Fruit fly (Drosophila melanogaster) whole organism, embryonic: ENCODE results near the gene CG15382.

Source experiments
- CG10147 ChIP-seq: fragments of 200-800 bp; sonication (Bioruptor generic); optimal IDR thresholded peaks from 2 replicates; lab custom pipeline; 2019; ENCODE audit warnings: missing biosample characterization, mild to moderate bottlenecking, missing genetic modification characterization, moderate library complexity
- CG10267 ChIP-seq: fragments of 200-800 bp; sonication (Bioruptor generic); optimal IDR thresholded peaks from 2 replicates; lab custom pipeline; 2018; ENCODE audit warnings: missing biosample characterization, mild to moderate bottlenecking, missing genetic modification characterization, moderate library complexity
- CG10321 ChIP-seq: fragments of 200-800 bp; sonication (Bioruptor generic); IDR thresholded peaks from 2 replicates; pipeline ENCODE4 v1.3.6; 2022; ENCODE audit warnings: missing biosample characterization, missing genetic modification characterization
- CG10431 ChIP-seq: fragments of 200-800 bp; sonication (Bioruptor generic); optimal IDR thresholded peaks from 3 replicates; lab custom pipeline; 2018; ENCODE audit warnings: missing biosample characterization, mild to moderate bottlenecking, missing genetic modification characterization
- CG10979 ChIP-seq: fragments of 200-800 bp; sonication (Bioruptor generic); optimal IDR thresholded peaks from 2 replicates; lab custom pipeline; 2018; ENCODE audit warnings: missing biosample characterization, mild to moderate bottlenecking, missing genetic modification characterization, moderate library complexity
- CG12219 ChIP-seq: fragments of 200-800 bp; sonication (Bioruptor generic); optimal IDR thresholded peaks from 3 replicates; lab custom pipeline; 2018; ENCODE audit warnings: missing biosample characterization, mild to moderate bottlenecking, missing genetic modification characterization
- CG17385 ChIP-seq: fragments of 200-800 bp; sonication (Bioruptor generic); optimal IDR thresholded peaks from 3 replicates; lab custom pipeline; 2018; ENCODE audit warnings: missing biosample characterization, mild to moderate bottlenecking, missing genetic modification characterization
- CG17568 ChIP-seq: fragments of 200-800 bp; sonication (Bioruptor generic); optimal IDR thresholded peaks from 2 replicates; lab custom pipeline; 2018; ENCODE audit warnings: missing biosample characterization, mild to moderate bottlenecking, missing genetic modification characterization, moderate library complexity
- CG1832 ChIP-seq: fragments of 200-800 bp; sonication (Bioruptor generic); optimal IDR thresholded peaks from 2 replicates; lab custom pipeline; 2017; ENCODE audit warnings: missing biosample characterization, mild to moderate bottlenecking, missing genetic modification characterization, inconsistent platforms
- CG2116 ChIP-seq: fragments of 200-800 bp; sonication (Bioruptor generic); optimal IDR thresholded peaks from 3 replicates; lab custom pipeline; 2018; ENCODE audit warnings: missing biosample characterization, mild to moderate bottlenecking, missing genetic modification characterization
- CG31365 ChIP-seq: fragments of 200-800 bp; sonication (Bioruptor generic); optimal IDR thresholded peaks from 2 replicates; lab custom pipeline; 2018; ENCODE audit warnings: missing biosample characterization, mild to moderate bottlenecking, missing genetic modification characterization
- CG32767 ChIP-seq: fragments of 200-800 bp; sonication (Bioruptor generic); IDR thresholded peaks from 2 replicates; pipeline ENCODE4 v1.3.6; 2022; ENCODE audit warnings: missing biosample characterization, missing genetic modification characterization
- CG3407 ChIP-seq: fragments of 200-800 bp; sonication (Bioruptor generic); optimal IDR thresholded peaks from 2 replicates; lab custom pipeline; 2018; ENCODE audit warnings: missing biosample characterization, mild to moderate bottlenecking, missing genetic modification characterization
- CG3847 ChIP-seq: fragments of 200-800 bp; sonication (Bioruptor generic); IDR thresholded peaks from 2 replicates; pipeline ENCODE4 v1.3.6; 2022; ENCODE audit warnings: missing biosample characterization, missing genetic modification characterization
- CG4424 ChIP-seq: fragments of 200-800 bp; sonication (Bioruptor generic); optimal IDR thresholded peaks from 3 replicates; lab custom pipeline; 2016; ENCODE audit warnings: missing biosample characterization, missing genetic modification characterization
- CG5953 ChIP-seq: fragments of 200-800 bp; sonication (Bioruptor generic); IDR thresholded peaks from 2 replicates; pipeline ENCODE4 v1.3.6; 2022; ENCODE audit warnings: missing biosample characterization, missing genetic modification characterization
- CoRest ChIP-seq: fragments of 200-800 bp; sonication (Bioruptor generic); optimal IDR thresholded peaks from 3 replicates; lab custom pipeline; 2018; ENCODE audit warnings: missing biosample characterization, mild to moderate bottlenecking, missing genetic modification characterization, moderate library complexity
- ERR ChIP-seq: fragments of 200-800 bp; sonication (Bioruptor generic); optimal IDR thresholded peaks from 2 replicates; lab custom pipeline; 2016; ENCODE audit warnings: missing biosample characterization, missing genetic modification characterization
- Gsc ChIP-seq: fragments of 200-800 bp; sonication (Bioruptor generic); IDR thresholded peaks from 2 replicates; pipeline ENCODE4 v1.3.6; 2022; ENCODE audit warnings: missing biosample characterization, missing genetic modification characterization
- Gug ChIP-seq: fragments of 200-800 bp; sonication (Bioruptor generic); IDR thresholded peaks from 4 replicates; pipeline ENCODE4 v1.3.6; 2022; ENCODE audit warnings: missing biosample characterization, missing genetic modification characterization
- HLH4C ChIP-seq: fragments of 200-800 bp; sonication (Bioruptor generic); IDR thresholded peaks from 3 replicates; pipeline ENCODE4 v1.3.6; 2022; ENCODE audit warnings: missing biosample characterization, missing genetic modification characterization; ENCODE audit not compliant: partially characterized antibody
- MBD-R2 ChIP-seq: fragments of 200-800 bp; sonication (Bioruptor generic); IDR thresholded peaks from 2 replicates; pipeline ENCODE4 v1.3.6; 2022; ENCODE audit warnings: missing biosample characterization, missing genetic modification characterization
- MTF-1 ChIP-seq: fragments of 200-800 bp; sonication (Bioruptor generic); optimal IDR thresholded peaks from 2 replicates; lab custom pipeline; 2018; ENCODE audit warnings: missing biosample characterization, mild to moderate bottlenecking, missing genetic modification characterization, borderline replicate concordance
- NK7.1 ChIP-seq: fragments of 200-800 bp; sonication (Bioruptor generic); optimal IDR thresholded peaks from 3 replicates; lab custom pipeline; 2016; ENCODE audit warnings: missing biosample characterization, missing genetic modification characterization
- Opbp ChIP-seq: fragments of 200-800 bp; sonication (Bioruptor generic); IDR thresholded peaks from 3 replicates; pipeline ENCODE4 v1.3.6; 2022; ENCODE audit warnings: missing biosample characterization, missing genetic modification characterization; ENCODE audit not compliant: partially characterized antibody
- Sin3A ChIP-seq: fragments of >200 bp; optimal IDR thresholded peaks from 2 replicates; lab custom pipeline; 2018
- TFAM ChIP-seq: fragments of 200-800 bp; sonication (Bioruptor generic); optimal IDR thresholded peaks from 2 replicates; lab custom pipeline; 2017; ENCODE audit warnings: missing biosample characterization, missing genetic modification characterization, inconsistent platforms
- Vsx1 ChIP-seq: fragments of 200-800 bp; sonication (Bioruptor generic); optimal IDR thresholded peaks from 2 replicates; lab custom pipeline; 2017; ENCODE audit warnings: missing biosample characterization, mild to moderate bottlenecking, missing genetic modification characterization, missing genetic modification reagents
- ase ChIP-seq: fragments of 200-800 bp; sonication (Bioruptor generic); IDR thresholded peaks from 3 replicates; pipeline ENCODE4 v1.3.6; 2022; ENCODE audit warnings: missing biosample characterization, missing genetic modification characterization
- bbx ChIP-seq: fragments of 200-800 bp; sonication (Bioruptor generic); IDR thresholded peaks from 2 replicates; pipeline ENCODE4 v1.3.6; 2022; ENCODE audit warnings: missing biosample characterization, missing genetic modification characterization; ENCODE audit not compliant: partially characterized antibody
- cas ChIP-seq: fragments of 200-800 bp; sonication (Bioruptor generic); IDR thresholded peaks from 2 replicates; pipeline ENCODE4 v1.3.6; 2022; ENCODE audit warnings: missing biosample characterization, missing genetic modification characterization
- eve ChIP-seq, 2 experiments: fragments of >200 bp; optimal IDR thresholded peaks; 2 replicates each; lab custom pipeline; 2017; ENCODE audit warnings: missing biosample characterization in 2 of 2, missing genetic modification characterization in 2 of 2
- gsb-n ChIP-seq: fragments of 200-800 bp; sonication (Bioruptor generic); optimal IDR thresholded peaks from 3 replicates; lab custom pipeline; 2018; ENCODE audit warnings: missing biosample characterization, mild to moderate bottlenecking, missing genetic modification characterization
- ham ChIP-seq: fragments of 200-800 bp; sonication (Bioruptor generic); IDR thresholded peaks from 2 replicates; pipeline ENCODE4 v1.3.6; 2022; ENCODE audit warnings: missing biosample characterization, missing genetic modification characterization
- hbn ChIP-seq: fragments of 200-800 bp; sonication (Bioruptor generic); IDR thresholded peaks from 2 replicates; pipeline ENCODE4 v1.3.6; 2022; ENCODE audit warnings: missing biosample characterization, missing genetic modification characterization; ENCODE audit not compliant: partially characterized antibody
- her ChIP-seq: fragments of 200-800 bp; sonication (Bioruptor generic); optimal IDR thresholded peaks from 2 replicates; lab custom pipeline; 2016; ENCODE audit warnings: missing biosample characterization, missing genetic modification characterization
- jigr1 ChIP-seq: fragments of 200-800 bp; sonication (Bioruptor generic); IDR thresholded peaks from 3 replicates; pipeline ENCODE4 v1.3.6; 2022; ENCODE audit warnings: missing biosample characterization, missing genetic modification characterization
- kah ChIP-seq: fragments of 200-800 bp; sonication (Bioruptor generic); optimal IDR thresholded peaks from 2 replicates; lab custom pipeline; 2018; ENCODE audit warnings: missing biosample characterization, mild to moderate bottlenecking, missing genetic modification characterization
- klu ChIP-seq: fragments of 200-800 bp; sonication (Bioruptor generic); IDR thresholded peaks from 2 replicates; pipeline ENCODE4 v1.3.6; 2022; ENCODE audit warnings: missing biosample characterization, missing genetic modification characterization
- nerfin-1 ChIP-seq: fragments of 200-800 bp; sonication (Bioruptor generic); optimal IDR thresholded peaks from 3 replicates; lab custom pipeline; 2019; ENCODE audit warnings: missing biosample characterization, mild to moderate bottlenecking, missing genetic modification characterization, moderate library complexity
- odd ChIP-seq: fragments of 200-800 bp; sonication (Bioruptor generic); optimal IDR thresholded peaks from 2 replicates; lab custom pipeline; 2017; ENCODE audit warnings: missing biosample characterization, mild to moderate bottlenecking, missing genetic modification characterization
- org-1 ChIP-seq: fragments of 200-800 bp; sonication (Bioruptor generic); optimal IDR thresholded peaks from 2 replicates; lab custom pipeline; 2017; ENCODE audit warnings: missing biosample characterization, missing genetic modification characterization
- otp ChIP-seq: fragments of 200-800 bp; sonication (Bioruptor generic); IDR thresholded peaks from 3 replicates; pipeline ENCODE4, ENCODE4 v1.3.6; 2022; ENCODE audit warnings: missing biosample characterization, missing genetic modification characterization
- pan ChIP-seq, 4 experiments: fragments of >200 bp in 3 of 4; fragments of 200-800 bp in 1 of 4; sonication (Bioruptor generic) in 1 of 4; optimal IDR thresholded peaks in 3 of 4; IDR thresholded peaks in 1 of 4; 2 replicates each; pipeline versions ENCODE4 v1.3.6 to Lab custom; 2017 to 2022; ENCODE audit warnings: missing biosample characterization in 2 of 4, missing genetic modification characterization in 2 of 4, mixed read lengths in 1 of 4
- slou ChIP-seq: fragments of 200-800 bp; sonication (Bioruptor generic); optimal IDR thresholded peaks from 3 replicates; lab custom pipeline; 2016; ENCODE audit warnings: missing biosample characterization, missing genetic modification characterization
- tll ChIP-seq, 2 experiments: fragments of 200-800 bp in 1 of 2; fragments of >200 bp in 1 of 2; sonication (Bioruptor generic) in 1 of 2; optimal IDR thresholded peaks; 2 replicates each; lab custom pipeline; 2017 to 2019; ENCODE audit warnings: missing biosample characterization in 2 of 2, missing genetic modification characterization in 2 of 2, mild to moderate bottlenecking in 1 of 2, moderate library complexity in 1 of 2
- tx ChIP-seq: fragments of 200-800 bp; sonication (Bioruptor generic); optimal IDR thresholded peaks from 2 replicates; lab custom pipeline; 2016; ENCODE audit warnings: missing biosample characterization, missing genetic modification characterization
- yki ChIP-seq: fragments of >200 bp; optimal IDR thresholded peaks from 3 replicates; lab custom pipeline; 2018

The CG15382 gene

DNA sequence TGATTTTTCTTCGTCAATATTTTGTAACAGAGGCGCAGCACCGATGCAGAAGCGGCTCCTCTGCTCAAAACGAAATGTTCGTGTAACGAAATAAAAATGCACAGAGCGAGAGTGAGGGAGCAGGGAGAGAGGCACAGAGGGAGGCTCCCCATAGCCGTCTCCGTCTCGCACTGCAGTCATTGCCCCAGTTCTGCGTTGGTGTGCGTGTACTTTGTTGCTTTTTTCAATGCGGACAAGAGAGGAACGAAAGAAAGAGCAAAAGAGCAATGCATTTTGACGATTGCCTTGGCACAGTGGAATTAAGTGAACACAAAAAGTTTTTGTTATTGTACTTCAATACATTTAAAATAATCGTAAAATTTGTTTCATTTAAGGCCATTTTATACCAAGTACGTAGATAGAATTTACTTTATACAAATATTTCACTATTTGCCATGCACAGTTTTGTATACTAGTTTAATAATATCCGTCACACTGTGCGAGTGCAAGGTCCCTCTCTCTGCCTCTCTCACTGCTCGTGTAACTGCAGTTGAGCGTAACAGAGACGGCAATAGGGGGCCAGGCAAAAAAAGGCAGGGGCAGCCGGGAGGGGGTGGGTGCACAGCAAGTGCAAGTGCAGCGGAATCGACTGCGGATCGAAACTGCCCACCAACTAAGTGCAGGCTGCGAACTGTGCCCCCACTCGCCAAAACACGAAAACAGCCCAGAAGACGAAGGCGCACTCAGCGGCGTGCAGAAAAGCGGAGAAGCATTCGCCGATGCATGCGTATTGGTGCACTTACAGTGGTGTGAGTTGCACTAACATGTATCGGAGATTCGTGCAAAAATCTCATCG, 46.7 kb downstream of the CG15382 start (continued):
- peak; percentile 97 for TF ChIP-seq CG17568
- peak; percentile 91 for TF ChIP-seq CG31365 (tag; lab: Kevin White, UChicago)
- peak; percentile 97 for TF ChIP-seq jigr1 (GFP tag; lab: Robert Waterston, UW)
- peak; percentile 97 for TF ChIP-seq tx
- no peak for TF ChIP-seq Sin3A
- peak; percentile 97 for TF ChIP-seq odd (GFP tag; lab: Kevin White, UChicago)
- peak; percentile 92 for TF ChIP-seq her (GFP tag; lab: Kevin White, UChicago)
- TF ChIP-seq kah (GFP tag; lab: Kevin White, UChicago), result peak; percentile 96
- peak; percentile 81 for TF ChIP-seq MBD-R2 (GFP tag; lab: Robert Waterston, UW)
- TF ChIP-seq pan (optimal IDR thresholded peaks at IDR 0.05; lab: Kevin White, UChicago), result no peak
- TF ChIP-seq pan (GFP tag; optimal IDR thresholded peaks at IDR 0.05 in 1 of 2, IDR thresholded peaks at IDR 0.05 in 1 of 2), result peak in 1 of 2 experiments; percentile 99
- TF ChIP-seq CG1832 (GFP tag; lab: Kevin White, UChicago), result peak; percentile 59
- TF ChIP-seq cas (GFP tag; lab: Robert Waterston, UW), result peak; percentile 79
- peak; percentile 100 for TF ChIP-seq CG10979 (tag; lab: Kevin White, UChicago)
- TF ChIP-seq Gsc, result peak; percentile 98
- TF ChIP-seq nerfin-1 (tag; lab: Kevin White, UChicago), result peak; percentile 98
- peak; percentile 99 for TF ChIP-seq CG10267 (tag; lab: Kevin White, UChicago)
- TF ChIP-seq CG10321 (GFP tag; lab: Robert Waterston, UW), result peak; percentile 83
- peak; percentile 89 for TF ChIP-seq CG3847 (GFP tag; lab: Robert Waterston, UW)
- TF ChIP-seq CG10431 (GFP tag; lab: Kevin White, UChicago), result peak; percentile 98
- TF ChIP-seq hbn (GFP tag; lab: Robert Waterston, UW), result peak; percentile 30
- TF ChIP-seq CG5953, result peak; percentile 99
- peak; percentile 92 for TF ChIP-seq CG2116
- peak; percentile 97 for TF ChIP-seq CG17385 (GFP tag; lab: Kevin White, UChicago)
- TF ChIP-seq TFAM (GFP tag; lab: Kevin White, UChicago), result peak; percentile 97
- 0 out of 2 replicates have a peak, but pooled peaks have one; percentile 35 for TF ChIP-seq ham (GFP tag; lab: Robert Waterston, UW)
- peak; percentile 99 for TF ChIP-seq CG12219
- TF ChIP-seq CoRest (tag; lab: Kevin White, UChicago), result peak; percentile 98
- TF ChIP-seq klu (GFP tag; lab: Robert Waterston, UW), result peak; percentile 89
- peak; percentile 99 for TF ChIP-seq ase
- TF ChIP-seq yki (lab: Kevin White, UChicago), result peak; percentile 62
- peak; percentile 64; the same call in 2 of the 3 replicates for TF ChIP-seq Opbp
- TF ChIP-seq bbx (GFP tag; lab: Robert Waterston, UW), result peak; percentile 77
- peak; percentile 99 for TF ChIP-seq otp (GFP tag; lab: Robert Waterston, UW)
- TF ChIP-seq ERR, result peak; percentile 94
- peak; percentile 96 for TF ChIP-seq NK7.1
- peak; percentile 99 for TF ChIP-seq CG32767 (GFP tag; lab: Robert Waterston, UW)
- TF ChIP-seq eve (GFP tag; optimal IDR thresholded peaks at IDR 0.05; lab: Kevin White, UChicago), result peak; percentile 98 to 100
- TF ChIP-seq MTF-1, result peak; percentile 98
- TF ChIP-seq tll (GFP tag; optimal IDR thresholded peaks at IDR 0.05; lab: Kevin White, UChicago), result peak in 1 of 2 experiments; percentile 90
- TF ChIP-seq slou, result peak; percentile 78
- TF ChIP-seq CG3407 (GFP tag; lab: Kevin White, UChicago), result peak; percentile 99
- peak; percentile 99 for TF ChIP-seq CG4424 (GFP tag; lab: Kevin White, UChicago)
- peak; percentile 99 for TF ChIP-seq org-1
- peak; percentile 100 for TF ChIP-seq gsb-n (tag; lab: Kevin White, UChicago)
- TF ChIP-seq Gug (GFP tag; lab: Robert Waterston, UW), result peak; percentile 96
- TF ChIP-seq HLH4C (GFP tag; lab: Robert Waterston, UW), result peak; percentile 72
- TF ChIP-seq CG10147 (GFP tag; lab: Kevin White, UChicago), result peak; percentile 93
- peak; percentile 96 for TF ChIP-seq Vsx1 (GFP tag; lab: Kevin White, UChicago)
